Worm (Caenorhabditis elegans) whole organism, early embryonic: ENCODE measurements around the gene F54D10.9.

Source experiments
- F13C5.2 ChIP-seq: sonication (generic microtip); optimal IDR thresholded peaks from 2 replicates; lab custom pipeline; 2017; ENCODE audit warnings: mild to moderate bottlenecking, missing genetic modification characterization, inconsistent platforms, missing compliant biosample characterization
- aly-1 ChIP-seq: sonication (generic microtip); optimal IDR thresholded peaks from 2 replicates; lab custom pipeline; 2016; ENCODE audit warnings: missing genetic modification characterization, missing compliant biosample characterization
- ama-1 ChIP-seq: fragments of 150-350 bp; optimal IDR thresholded peaks from 2 replicates; lab custom pipeline; 2014
- ceh-13 ChIP-seq: fragments of 200-800 bp; sonication (Bioruptor generic); optimal IDR thresholded peaks from 2 replicates; lab custom pipeline; 2018; ENCODE audit warnings: mild to moderate bottlenecking, missing genetic modification characterization, missing compliant biosample characterization
- ceh-36 ChIP-seq: sonication (generic microtip); optimal IDR thresholded peaks from 2 replicates; lab custom pipeline; 2016; ENCODE audit warnings: missing genetic modification characterization, inconsistent platforms, missing compliant biosample characterization
- flt-1 ChIP-seq: fragments of 200-800 bp; sonication (Bioruptor generic); IDR thresholded peaks from 2 replicates; pipeline ENCODE4 v1.3.6; 2022; ENCODE audit warnings: missing genetic modification characterization, missing compliant biosample characterization
- hmbx-1 ChIP-seq: sonication (generic microtip); optimal IDR thresholded peaks from 2 replicates; lab custom pipeline; 2016; ENCODE audit warnings: mild to moderate bottlenecking, missing genetic modification characterization, missing compliant biosample characterization
- hnd-1 ChIP-seq: sonication (generic microtip); optimal IDR thresholded peaks from 2 replicates; lab custom pipeline; 2016; ENCODE audit warnings: missing genetic modification characterization, missing compliant biosample characterization
- pes-1 ChIP-seq: fragments of 200-800 bp; sonication (Bioruptor generic); IDR thresholded peaks from 2 replicates; pipeline ENCODE4 v1.3.6; 2022; ENCODE audit warnings: missing genetic modification reagents, missing genetic modification characterization, missing compliant biosample characterization
- scrt-1 ChIP-seq: fragments of 200-800 bp; sonication (Bioruptor generic); IDR thresholded peaks from 2 replicates; pipeline ENCODE4 v1.3.6; 2022; ENCODE audit warnings: missing genetic modification characterization, missing compliant biosample characterization
- sea-1 ChIP-seq: fragments of 200-800 bp; sonication (Bioruptor generic); conservative IDR thresholded peaks from 2 replicates; pipeline ENCODE4 v1.3.6; 2022; ENCODE audit warnings: missing genetic modification characterization, missing compliant biosample characterization
- tbx-11 ChIP-seq: fragments of 200-800 bp; sonication (Bioruptor generic); IDR thresholded peaks from 2 replicates; pipeline ENCODE4 v1.3.6; 2022; ENCODE audit warnings: missing genetic modification characterization, missing compliant biosample characterization
- tbx-37 ChIP-seq: fragments of 200-800 bp; sonication (Bioruptor generic); conservative IDR thresholded peaks from 2 replicates; pipeline ENCODE4 v1.3.6; 2022; ENCODE audit warnings: missing genetic modification reagents, missing genetic modification characterization, missing compliant biosample characterization
- tra-4 ChIP-seq: sonication (generic microtip); optimal IDR thresholded peaks from 2 replicates; lab custom pipeline; 2017; ENCODE audit warnings: missing genetic modification characterization, missing compliant biosample characterization

DNA sequence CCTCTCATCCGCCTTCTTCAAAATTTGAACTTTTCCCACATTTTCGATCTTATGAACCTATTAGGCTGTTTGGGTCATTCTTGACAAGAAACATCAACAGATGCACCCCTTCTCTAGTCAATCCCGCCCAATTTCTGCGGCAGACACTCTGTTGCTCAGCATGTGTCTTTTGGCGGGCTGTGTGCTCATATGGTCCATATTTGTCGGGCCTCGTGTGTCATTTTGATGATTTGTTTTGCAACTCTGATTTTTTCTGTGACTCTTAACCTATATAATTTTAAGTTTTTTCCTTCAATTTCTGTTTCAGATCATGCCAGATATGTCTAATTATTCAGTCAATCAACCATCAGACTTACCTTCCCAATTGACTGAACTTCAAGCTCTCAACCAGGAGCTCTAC, 45.1 kb downstream of the F54D10.9 start, which contains the start of gene T24E12.13:
- TF ChIP-seq ama-1 (lab: Kevin White, UChicago) (no peak), ceh-13 (GFP tag; lab: Kevin White, UChicago) (no peak), hmbx-1 (tag; lab: Kevin White, UChicago) (no peak), tra-4 (tag; lab: Kevin White, UChicago) (no peak), scrt-1 (GFP tag; lab: Robert Waterston, UW) (no peak), tbx-11 (GFP tag; lab: Robert Waterston, UW) (no peak), hnd-1 (tag; lab: Kevin White, UChicago) (no peak), tbx-37 (GFP tag; lab: Robert Waterston, UW) (no peak), pes-1 (GFP tag; lab: Robert Waterston, UW) (no peak), F13C5.2 (no peak), ceh-36 (tag; lab: Kevin White, UChicago) (no peak), flt-1 (GFP tag; lab: Robert Waterston, UW) (no peak), sea-1 (GFP tag; lab: Robert Waterston, UW) (no peak), aly-1 (tag; lab: Kevin White, UChicago) (no peak)
